Fruit fly (Drosophila melanogaster) Kc167 (cell line): ENCODE results near the gene Asator.

Experiments
- insv ChIP-seq: fragments of >200 bp; optimal IDR thresholded peaks from 3 replicates; lab custom pipeline; 2018; ENCODE audit warnings: missing external identifiers
- psq ChIP-seq: fragments of >200 bp; optimal IDR thresholded peaks from 2 replicates; lab custom pipeline; 2017; ENCODE audit warnings: missing external identifiers

DNA sequence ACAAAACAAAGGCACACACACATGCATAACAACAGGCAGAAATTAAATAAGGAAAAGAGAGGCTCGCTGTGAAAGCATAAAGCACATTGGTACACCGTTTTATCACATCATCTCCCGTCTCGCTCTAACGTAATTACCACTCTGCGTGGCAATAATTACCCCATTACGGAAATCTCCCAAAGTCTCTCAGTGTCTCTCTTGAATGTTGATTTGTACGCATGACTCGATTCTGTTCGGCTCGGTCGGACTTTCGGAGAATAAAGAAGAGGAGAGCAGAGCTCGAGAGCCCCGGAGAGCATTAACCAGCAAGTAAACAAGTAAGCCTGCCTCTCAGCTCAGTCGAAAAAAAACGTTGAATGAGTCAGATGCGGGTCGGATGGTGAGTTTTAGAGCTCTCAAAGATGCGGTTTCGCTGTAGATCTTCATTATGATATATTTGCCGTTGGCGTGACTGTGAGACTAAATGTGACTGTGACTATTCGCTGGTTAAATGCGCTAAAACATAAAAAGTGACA, 12.7 kb upstream of the Asator start, which contains the start of gene zfh2:
- TF ChIP-seq insv (lab: Kevin White, UChicago): no peak
- TF ChIP-seq psq (lab: Kevin White, UChicago): no peak
